Fruit fly (Drosophila melanogaster): ENCODE measurements around the gene CG8478.

The CG8478 gene

DNA sequence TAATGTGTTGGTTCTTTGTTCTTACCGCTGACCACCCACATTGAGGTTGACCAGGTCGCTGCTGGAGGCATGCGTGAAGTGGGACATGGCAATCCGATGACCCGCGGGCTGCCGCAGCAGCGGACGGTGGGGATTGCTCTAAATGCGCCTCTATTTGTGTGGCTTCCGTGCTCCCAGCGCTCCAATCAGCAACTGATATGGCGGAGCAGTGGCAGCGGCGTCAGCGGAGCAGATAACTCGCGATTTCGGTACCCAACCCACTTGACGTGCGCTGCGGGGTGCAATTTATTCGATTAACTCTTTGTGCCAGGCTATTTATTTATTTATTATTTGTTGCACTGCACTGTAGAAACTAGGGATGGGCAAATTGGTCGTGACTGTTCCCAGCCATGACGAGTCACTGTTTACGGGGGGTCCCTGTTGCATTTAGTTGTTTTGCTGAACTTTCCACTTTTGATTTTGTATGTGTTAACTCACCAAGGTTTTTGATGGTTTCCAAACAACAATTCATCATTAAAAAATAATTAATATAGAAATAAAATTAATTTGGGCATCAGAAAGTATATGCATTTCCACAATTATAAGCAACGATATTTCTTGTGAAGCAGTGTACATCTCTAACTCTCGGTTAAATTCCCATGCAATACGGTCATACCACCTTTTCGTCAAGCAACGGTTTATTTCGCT is 37.3 kb downstream of the CG8478 start, which contains the start of the genes CG9467 and CG8526 (continued):
- TF ChIP-seq CG6808 (GFP tag; optimal IDR thresholded peaks at IDR 0.05) (no peak), pdm3 (GFP tag; optimal IDR thresholded peaks at IDR 0.05) (no peak), CG6163 (GFP tag; IDR thresholded peaks at IDR 0.05) (0 out of 3 replicates have a peak, but pooled peaks have one; percentile 34), OdsH (GFP tag; optimal IDR thresholded peaks at IDR 0.05) (no peak), dsx (GFP tag; optimal IDR thresholded peaks at IDR 0.05; ENCODE audit: poor library complexity, severe bottlenecking) (peak; percentile 65), Sox102F (GFP tag; optimal IDR thresholded peaks at IDR 0.05) (no peak), vri (GFP tag; optimal IDR thresholded peaks at IDR 0.05) (no peak), CG3919 (GFP tag; optimal IDR thresholded peaks at IDR 0.05) (no peak), CG32006 (GFP tag; optimal IDR thresholded peaks at IDR 0.05) (no peak), fd59A (GFP tag; optimal IDR thresholded peaks at IDR 0.05) (no peak), CG8119 (GFP tag; IDR thresholded peaks at IDR 0.05) (no peak), CG8632 (GFP tag; optimal IDR thresholded peaks at IDR 0.05) (no peak)

DNA sequence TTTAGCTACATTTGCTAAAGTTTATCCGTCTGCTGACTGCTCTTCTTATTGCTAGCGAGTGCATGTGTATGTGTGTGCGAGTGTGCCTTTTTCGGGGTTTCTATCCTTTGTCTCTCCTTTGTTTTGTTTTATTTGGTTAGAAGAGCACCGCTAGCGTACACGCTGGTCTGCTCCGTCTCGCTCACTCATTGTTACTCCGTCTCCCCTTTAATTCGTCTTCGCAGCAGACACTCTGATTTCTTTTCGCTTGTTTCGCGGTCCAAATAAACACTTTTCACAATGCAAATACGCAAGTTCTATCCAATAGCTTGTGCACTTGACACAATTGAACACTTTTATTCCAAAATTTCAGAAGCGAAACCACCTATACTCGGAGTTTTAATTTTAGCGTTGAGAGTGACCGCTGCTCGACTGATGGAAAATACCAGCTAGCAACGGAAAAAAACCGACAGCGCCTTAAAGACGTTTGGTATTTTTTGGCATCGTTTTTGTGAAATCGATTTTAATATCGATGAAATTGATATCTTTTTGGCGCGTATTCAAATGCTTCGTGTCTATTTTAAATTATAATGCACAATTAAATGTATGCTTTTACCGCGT is 45.6 kb downstream of the CG8478 start, which contains the start of gene FBXO11:
Gene FBXO11, minus strand, starts transcription at position 423 of the 600 bp plus-strand sequence.
- TF ChIP-seq CG3919 (GFP tag; optimal IDR thresholded peaks at IDR 0.05) (no peak), CG10631 (GFP tag; optimal IDR thresholded peaks at IDR 0.05) (no peak), Eip75B (GFP tag; optimal IDR thresholded peaks at IDR 0.05) (no peak), Hr4 (GFP tag; optimal IDR thresholded peaks at IDR 0.05) (no peak), CG6808 (GFP tag; optimal IDR thresholded peaks at IDR 0.05) (no peak), CG6276 (GFP tag; optimal IDR thresholded peaks at IDR 0.05) (no peak), Hr38 (GFP tag; optimal IDR thresholded peaks at IDR 0.05) (no peak), CG31627 (GFP tag; optimal IDR thresholded peaks at IDR 0.05) (no peak), lz (GFP tag; optimal IDR thresholded peaks at IDR 0.05) (peak; percentile 5), vri (GFP tag; optimal IDR thresholded peaks at IDR 0.05) (no peak), dac (GFP tag; optimal IDR thresholded peaks at IDR 0.05) (peak; percentile 38), CG8632 (GFP tag; optimal IDR thresholded peaks at IDR 0.05) (no peak), fd85E (GFP tag; optimal IDR thresholded peaks at IDR 0.05) (peak; percentile 61), CG1621 (tag; optimal IDR thresholded peaks at IDR 0.05) (peak; percentile 75), fd59A (GFP tag; optimal IDR thresholded peaks at IDR 0.05) (no peak), Sox14 (GFP tag; optimal IDR thresholded peaks at IDR 0.05) (peak; percentile 98), cyc (GFP tag; optimal IDR thresholded peaks at IDR 0.05) (no peak), svp (GFP tag) (no peak), Gug (GFP tag; IDR thresholded peaks at IDR 0.05) (no peak), esn (GFP tag; optimal IDR thresholded peaks at IDR 0.05) (no peak), Lpt (GFP tag; optimal IDR thresholded peaks at IDR 0.05) (peak; percentile 67), Ets21C (GFP tag; optimal IDR thresholded peaks at IDR 0.05) (no peak), CG10669 (GFP tag; optimal IDR thresholded peaks at IDR 0.05) (no peak), fkh (GFP tag; optimal IDR thresholded peaks at IDR 0.05) (peak; percentile 96), CG8319 (GFP tag; optimal IDR thresholded peaks at IDR 0.05) (no peak), ss (GFP tag; optimal IDR thresholded peaks at IDR 0.05) (peak in 1 of 2 experiments; percentile 89), CG4318 (GFP tag; optimal IDR thresholded peaks at IDR 0.05) (no peak), CG11294 (GFP tag; IDR thresholded peaks at IDR 0.05) (no peak), net (GFP tag; optimal IDR thresholded peaks at IDR 0.05) (no peak), CG15336 (GFP tag; IDR thresholded peaks at IDR 0.05) (peak; percentile 50), CG9139 (GFP tag; optimal IDR thresholded peaks at IDR 0.05) (no peak), acj6 (GFP tag; optimal IDR thresholded peaks at IDR 0.05) (no peak), Smox (GFP tag; optimal IDR thresholded peaks at IDR 0.05) (no peak), achi (GFP tag; optimal IDR thresholded peaks at IDR 0.05) (no peak), topi (GFP tag; optimal IDR thresholded peaks at IDR 0.05) (peak; percentile 38), CG34406 (GFP tag; optimal IDR thresholded peaks at IDR 0.05) (no peak), CG6854 (GFP tag; optimal IDR thresholded peaks at IDR 0.05) (peak; percentile 73), CG11902 (GFP tag; optimal IDR thresholded peaks at IDR 0.05) (no peak), CG7368 (GFP tag; optimal IDR thresholded peaks at IDR 0.05) (no peak), CG11762 (GFP tag; optimal IDR thresholded peaks at IDR 0.05; ENCODE audit: insufficient read depth) (no peak), Met (GFP tag; optimal IDR thresholded peaks at IDR 0.05) (no peak), Sox15 (GFP tag; optimal IDR thresholded peaks at IDR 0.05) (no peak)
